Fruit fly (Drosophila melanogaster): ENCODE results near the gene CG14618.

The CG14618 gene

DNA sequence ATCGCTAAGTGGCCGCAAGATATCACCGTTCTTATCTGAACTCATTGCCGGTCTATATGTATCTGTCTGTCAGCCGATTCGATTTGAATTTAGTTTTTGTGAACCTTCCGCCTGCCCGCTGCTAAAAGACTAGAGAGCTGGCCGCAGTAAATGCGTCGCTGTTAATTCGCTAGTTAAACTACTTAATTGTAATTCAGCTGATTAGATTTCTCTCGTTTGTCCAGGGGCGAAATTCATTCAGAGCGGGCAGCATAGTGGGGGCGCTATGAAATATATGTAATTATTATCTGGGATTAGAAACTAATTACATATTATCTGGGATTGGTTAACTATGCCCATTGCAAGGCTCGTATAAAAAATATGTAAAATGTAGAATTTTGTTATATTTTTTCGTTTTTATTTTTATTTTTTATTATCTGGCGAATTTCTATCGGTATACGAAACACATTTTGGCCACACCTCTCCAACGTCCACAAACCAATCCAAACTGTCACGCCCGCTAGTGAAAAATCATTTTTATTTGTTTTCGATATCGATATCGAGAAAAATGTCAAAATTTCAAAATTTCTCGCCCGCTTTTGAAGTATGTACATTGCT lies 24.2 kb upstream of the CG14618 start, which contains the start of the genes CG14615 and tilB:
Gene CG14615, minus strand, starts transcription at position 301 of the 597 bp plus-strand sequence.
Gene tilB, plus strand, starts transcription at position 547 of the 597 bp plus-strand sequence.
- no peak for TF ChIP-seq Hr4 (GFP tag; optimal IDR thresholded peaks at IDR 0.05)
- TF ChIP-seq net (GFP tag; optimal IDR thresholded peaks at IDR 0.05) = no peak
- TF ChIP-seq CG8319 (GFP tag; optimal IDR thresholded peaks at IDR 0.05) = no peak
- no peak for TF ChIP-seq CG6808 (GFP tag; optimal IDR thresholded peaks at IDR 0.05)
- no peak for TF ChIP-seq eg (GFP tag; IDR thresholded peaks at IDR 0.05)
- TF ChIP-seq cyc (GFP tag; optimal IDR thresholded peaks at IDR 0.05) = no peak
- no peak for TF ChIP-seq salr (GFP tag; optimal IDR thresholded peaks at IDR 0.05)
- no peak for TF ChIP-seq dsx (GFP tag; optimal IDR thresholded peaks at IDR 0.05; ENCODE audit: poor library complexity, severe bottlenecking)
- no peak for TF ChIP-seq CG15336 (GFP tag; IDR thresholded peaks at IDR 0.05)

DNA sequence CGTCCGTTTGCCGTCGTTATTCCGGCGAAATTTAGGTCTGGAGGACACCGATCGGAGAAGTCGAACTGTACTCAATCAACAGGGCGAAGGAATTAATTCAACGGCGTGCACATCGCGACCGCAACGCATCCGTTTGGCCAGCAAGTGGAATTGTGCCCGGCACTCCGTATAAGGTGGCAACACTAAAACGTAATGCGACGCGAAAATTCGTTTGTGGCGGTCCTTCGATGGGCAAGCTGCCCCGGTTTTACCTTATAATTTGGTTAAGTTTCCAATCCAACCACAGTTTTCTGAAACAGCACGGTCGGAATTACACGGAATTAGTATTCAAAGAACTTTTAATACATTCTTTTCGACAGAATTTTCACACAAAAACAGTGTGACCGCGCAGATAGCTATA lies 18.5 kb upstream of the CG14618 start, which contains the start of gene wap:
Gene wap, minus strand, starts transcription at position 400 of the 400 bp plus-strand sequence.
- TF ChIP-seq pdm3 (GFP tag; optimal IDR thresholded peaks at IDR 0.05) (no peak), CG11762 (GFP tag; optimal IDR thresholded peaks at IDR 0.05; ENCODE audit: insufficient read depth) (no peak)

DNA sequence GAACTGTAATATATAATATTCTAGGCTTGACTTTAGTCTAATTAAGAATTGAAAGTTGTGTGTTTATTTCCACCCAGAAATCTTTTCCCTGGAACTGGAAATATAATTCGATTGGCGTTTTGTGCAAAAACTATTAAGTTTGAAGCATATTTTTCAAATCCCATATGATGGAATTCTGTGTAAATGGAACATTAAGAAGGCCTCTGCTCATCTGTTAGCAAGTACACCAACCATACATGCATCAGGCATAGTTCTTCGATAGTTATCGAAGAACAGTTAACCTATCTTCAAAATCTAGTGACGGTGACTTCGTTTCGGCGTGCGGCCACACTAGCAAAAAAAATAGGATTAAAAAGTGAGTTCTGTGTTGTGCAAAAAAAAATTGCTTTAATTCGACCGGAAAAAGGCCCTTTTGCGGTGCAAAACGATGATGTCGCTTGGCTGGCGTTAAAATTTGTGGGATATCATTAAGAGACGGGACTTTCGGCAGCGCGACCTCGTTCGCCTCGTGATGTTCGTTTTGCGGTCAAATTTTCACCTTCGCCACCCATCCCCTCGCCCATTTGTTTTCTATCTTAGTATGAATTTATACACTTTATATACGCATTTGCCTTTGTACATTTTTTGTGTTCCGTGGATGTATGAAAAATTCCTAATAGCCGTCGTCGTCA lies 17.9 kb upstream of the CG14618 start, which contains the start of gene Usp2:
Gene Usp2, plus strand, starts transcription at position 295 of the 671 bp plus-strand sequence.
- TF ChIP-seq Smox (GFP tag; optimal IDR thresholded peaks at IDR 0.05) = no peak
- TF ChIP-seq Hr39 (GFP tag; optimal IDR thresholded peaks at IDR 0.05) = peak; percentile 9
- no peak for TF ChIP-seq CG7368 (GFP tag; optimal IDR thresholded peaks at IDR 0.05)
- peak; percentile 10 for TF ChIP-seq CG10631 (GFP tag; optimal IDR thresholded peaks at IDR 0.05)
- TF ChIP-seq ss (GFP tag; optimal IDR thresholded peaks at IDR 0.05) = peak in 1 of 2 experiments; percentile 18
- no peak for TF ChIP-seq OdsH (GFP tag; optimal IDR thresholded peaks at IDR 0.05)
- TF ChIP-seq Sox14 (GFP tag; optimal IDR thresholded peaks at IDR 0.05) = peak; percentile 35
- TF ChIP-seq CG6163 (GFP tag; IDR thresholded peaks at IDR 0.05) = 0 out of 3 replicates have a peak, but pooled peaks have one; percentile 46
- TF ChIP-seq CG4318 (GFP tag; optimal IDR thresholded peaks at IDR 0.05) = no peak
- peak; percentile 28 for TF ChIP-seq CG6276 (GFP tag; optimal IDR thresholded peaks at IDR 0.05)
- no peak for TF ChIP-seq Ets96B (tag; optimal IDR thresholded peaks at IDR 0.05)
- peak; percentile 73 for TF ChIP-seq Eip78C (GFP tag)
- TF ChIP-seq svp (GFP tag) = peak; percentile 89
- TF ChIP-seq CG9139 (GFP tag; optimal IDR thresholded peaks at IDR 0.05) = peak; percentile 4
- TF ChIP-seq eg (GFP tag; IDR thresholded peaks at IDR 0.05) = peak; percentile 30; the same call in 1 of the 3 replicates

DNA sequence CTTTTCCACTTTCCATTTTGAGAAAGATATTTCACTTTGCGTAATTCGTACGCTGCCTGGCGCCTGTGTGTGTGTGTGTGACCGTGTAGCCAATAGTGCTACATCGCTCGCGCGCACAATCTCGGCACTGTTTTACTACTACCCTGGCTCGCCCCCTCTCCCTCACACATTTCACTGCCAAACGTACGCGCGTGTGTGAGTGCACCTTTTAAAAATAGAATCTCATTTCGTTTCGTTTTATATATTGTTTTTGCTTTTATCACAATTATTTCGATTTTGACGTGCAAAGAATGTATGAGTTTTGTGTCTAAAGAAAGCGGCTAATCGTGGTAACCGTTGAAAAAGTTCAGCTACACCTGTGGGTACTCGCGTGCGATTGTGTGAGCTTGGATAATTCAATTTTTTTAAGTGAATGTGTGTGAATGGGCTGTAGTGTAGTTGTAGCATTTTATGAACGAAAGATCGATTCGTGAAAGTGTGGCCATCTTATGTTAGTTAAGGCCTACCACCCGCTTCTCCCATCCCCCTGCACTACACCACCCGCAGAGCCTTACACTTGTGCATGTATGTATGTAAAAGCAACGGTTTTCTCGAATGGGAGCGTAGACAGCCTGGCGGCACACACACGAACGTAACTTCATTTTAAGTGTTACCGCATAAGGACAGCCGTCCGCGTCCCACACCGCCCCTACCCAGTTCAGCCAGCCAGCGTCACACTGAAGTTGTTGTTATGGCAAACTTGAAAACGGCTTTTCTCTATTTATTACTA lies 17.1 kb upstream of the CG14618 start:
- TF ChIP-seq Blimp-1 (GFP tag; optimal IDR thresholded peaks at IDR 0.05) = peak; percentile 56
- TF ChIP-seq Ets96B (tag; optimal IDR thresholded peaks at IDR 0.05) = no peak
- TF ChIP-seq net (GFP tag; optimal IDR thresholded peaks at IDR 0.05) = no peak
- TF ChIP-seq CG8319 (GFP tag; optimal IDR thresholded peaks at IDR 0.05) = no peak
- no peak for TF ChIP-seq CG34406 (GFP tag; optimal IDR thresholded peaks at IDR 0.05)
- no peak for TF ChIP-seq cyc (GFP tag; optimal IDR thresholded peaks at IDR 0.05)
- no peak for TF ChIP-seq CG6276 (GFP tag; optimal IDR thresholded peaks at IDR 0.05)
- no peak for TF ChIP-seq CG11902 (GFP tag; optimal IDR thresholded peaks at IDR 0.05)
- TF ChIP-seq CG16779 (tag; optimal IDR thresholded peaks at IDR 0.05) = peak; percentile 18
- no peak for TF ChIP-seq pdm3 (GFP tag; optimal IDR thresholded peaks at IDR 0.05)
- TF ChIP-seq achi (GFP tag; optimal IDR thresholded peaks at IDR 0.05) = no peak
- no peak for TF ChIP-seq CG9139 (GFP tag; optimal IDR thresholded peaks at IDR 0.05)
- TF ChIP-seq CG7368 (GFP tag; optimal IDR thresholded peaks at IDR 0.05) = no peak
- no peak for TF ChIP-seq CG11762 (GFP tag; optimal IDR thresholded peaks at IDR 0.05; ENCODE audit: insufficient read depth)
- peak; percentile 79 for TF ChIP-seq vri (GFP tag; optimal IDR thresholded peaks at IDR 0.05)
- TF ChIP-seq CG10631 (GFP tag; optimal IDR thresholded peaks at IDR 0.05) = no peak
- TF ChIP-seq Eip78C (GFP tag) = peak; percentile 41
- no peak for TF ChIP-seq CG15336 (GFP tag; IDR thresholded peaks at IDR 0.05)
- no peak for TF ChIP-seq CG6792 (GFP tag; optimal IDR thresholded peaks at IDR 0.05)

Measured in whole organism, prepupa.